Worm (Caenorhabditis elegans) whole organism, young adult: ENCODE results near the gene srx-9.

Experiments
- B0261.1 ChIP-seq: sonication (generic microtip); optimal IDR thresholded peaks from 2 replicates; lab custom pipeline; 2016; ENCODE audit warnings: mild to moderate bottlenecking, missing genetic modification characterization, moderate library complexity, missing compliant biosample characterization
- D2030.7 ChIP-seq: fragments of 200-800 bp; sonication (Bioruptor generic); IDR thresholded peaks from 2 replicates; pipeline ENCODE4 v1.3.6; 2022; ENCODE audit warnings: missing genetic modification reagents, missing genetic modification characterization, missing compliant biosample characterization
- F22D6.2 ChIP-seq: sonication (generic microtip); optimal IDR thresholded peaks from 2 replicates; lab custom pipeline; 2016; ENCODE audit warnings: mild to moderate bottlenecking, missing genetic modification characterization, missing compliant biosample characterization
- F33H1.4 ChIP-seq: fragments of 200-800 bp; sonication (Bioruptor generic); IDR thresholded peaks from 2 replicates; pipeline ENCODE4 v1.3.6; 2022; ENCODE audit warnings: missing genetic modification reagents, missing genetic modification characterization, missing compliant biosample characterization
- F55B11.4 ChIP-seq: sonication (generic microtip); optimal IDR thresholded peaks from 2 replicates; lab custom pipeline; 2016; ENCODE audit warnings: missing compliant biosample characterization, missing genetic modification characterization, borderline replicate concordance; ENCODE audit not compliant: insufficient read depth
- F57A8.1 ChIP-seq: fragments of 200-800 bp; sonication (Bioruptor generic); optimal IDR thresholded peaks from 2 replicates; lab custom pipeline; 2018; ENCODE audit warnings: mild to moderate bottlenecking, missing genetic modification characterization, moderate library complexity, missing compliant biosample characterization
- K12H6.12 ChIP-seq: fragments of 200-800 bp; sonication (Bioruptor generic); optimal IDR thresholded peaks from 2 replicates; lab custom pipeline; 2018; ENCODE audit warnings: mild to moderate bottlenecking, missing genetic modification characterization, missing compliant biosample characterization
- Y67H2A.10 ChIP-seq: fragments of 200-800 bp; sonication (Bioruptor generic); conservative IDR thresholded peaks from 2 replicates; pipeline ENCODE4 v1.3.6; 2022; ENCODE audit warnings: missing genetic modification reagents, missing genetic modification characterization, missing compliant biosample characterization
- Y79H2A.3 ChIP-seq: fragments of 200-800 bp; sonication (Bioruptor generic); conservative IDR thresholded peaks from 2 replicates; pipeline ENCODE4 v1.3.6; 2022; ENCODE audit warnings: missing genetic modification reagents, missing genetic modification characterization, missing compliant biosample characterization
- aptf-2 ChIP-seq: fragments of 200-800 bp; sonication (Bioruptor generic); conservative IDR thresholded peaks from 2 replicates; pipeline ENCODE4 v1.3.6; 2022; ENCODE audit warnings: missing genetic modification reagents, missing genetic modification characterization, missing compliant biosample characterization
- bed-1 ChIP-seq: fragments of 200-800 bp; sonication (Bioruptor generic); IDR thresholded peaks from 2 replicates; pipeline ENCODE4 v1.3.6; 2022; ENCODE audit warnings: missing genetic modification reagents, missing genetic modification characterization, missing compliant biosample characterization
- ccch-3 ChIP-seq: fragments of 200-800 bp; sonication (Bioruptor generic); optimal IDR thresholded peaks from 2 replicates; lab custom pipeline; 2018; ENCODE audit warnings: mild to moderate bottlenecking, missing genetic modification characterization, missing compliant biosample characterization
- cebp-2 ChIP-seq: fragments of 200-800 bp; sonication (Bioruptor generic); IDR thresholded peaks from 2 replicates; pipeline ENCODE4 v1.3.6; 2022; ENCODE audit warnings: missing genetic modification characterization, missing compliant biosample characterization
- ceh-79 ChIP-seq: sonication (generic microtip); optimal IDR thresholded peaks from 2 replicates; lab custom pipeline; 2017; ENCODE audit warnings: mild to moderate bottlenecking, missing genetic modification characterization, missing compliant biosample characterization
- dox-1 ChIP-seq: fragments of 200-800 bp; sonication (Bioruptor generic); IDR thresholded peaks from 2 replicates; pipeline ENCODE4 v1.3.6; 2022; ENCODE audit warnings: missing genetic modification reagents, missing genetic modification characterization, missing compliant biosample characterization
- ekl-4 ChIP-seq: fragments of 200-800 bp; sonication (Bioruptor generic); IDR thresholded peaks from 2 replicates; pipeline ENCODE4 v1.3.6; 2022; ENCODE audit warnings: missing genetic modification reagents, missing genetic modification characterization, missing compliant biosample characterization
- fkh-3 ChIP-seq: sonication (generic microtip); optimal IDR thresholded peaks from 2 replicates; lab custom pipeline; 2016; ENCODE audit warnings: mild to moderate bottlenecking, missing genetic modification characterization, missing compliant biosample characterization
- hlh-12 ChIP-seq: sonication (generic microtip); optimal IDR thresholded peaks from 2 replicates; lab custom pipeline; 2016; ENCODE audit warnings: missing genetic modification characterization, missing compliant biosample characterization
- hlh-26 ChIP-seq: fragments of 200-800 bp; sonication (Bioruptor generic); conservative IDR thresholded peaks from 2 replicates; pipeline ENCODE4 v1.3.6; 2022; ENCODE audit warnings: missing genetic modification reagents, missing genetic modification characterization, missing compliant biosample characterization
- hrde-1 ChIP-seq: sonication (generic microtip); optimal IDR thresholded peaks from 2 replicates; lab custom pipeline; 2016; ENCODE audit warnings: missing genetic modification characterization, mild to moderate bottlenecking, missing compliant biosample characterization, moderate library complexity, missing genotype, missing genetic modification reagents, borderline replicate concordance
- hsf-1 ChIP-seq: fragments of 200-800 bp; sonication (Bioruptor generic); IDR thresholded peaks from 2 replicates; pipeline ENCODE4 v1.3.6; 2022; ENCODE audit warnings: missing genetic modification reagents, missing genetic modification characterization, missing compliant biosample characterization
- let-607 ChIP-seq, 2 experiments: fragments of 200-800 bp in 1 of 2; sonication (Bioruptor generic) in 1 of 2; sonication (generic microtip) in 1 of 2; optimal IDR thresholded peaks; 2 replicates each; lab custom pipeline; 2016 to 2018; ENCODE audit warnings: mild to moderate bottlenecking in 2 of 2, missing compliant biosample characterization in 2 of 2, missing genetic modification characterization in 2 of 2, moderate library complexity in 2 of 2, missing genotype in 1 of 2
- lsy-27 ChIP-seq: sonication (generic microtip); optimal IDR thresholded peaks from 2 replicates; lab custom pipeline; 2017; ENCODE audit warnings: missing genetic modification characterization, mild to moderate bottlenecking, missing compliant biosample characterization, antibody characterized with exemption, missing genotype, borderline replicate concordance; ENCODE audit not compliant: insufficient read depth
- madf-10 ChIP-seq: sonication (generic microtip); optimal IDR thresholded peaks from 2 replicates; lab custom pipeline; 2016; ENCODE audit warnings: mild to moderate bottlenecking, missing genetic modification characterization, missing compliant biosample characterization
- madf-8 ChIP-seq: fragments of 200-800 bp; sonication (Bioruptor generic); conservative IDR thresholded peaks from 2 replicates; pipeline ENCODE4 v1.3.6; 2022; ENCODE audit warnings: missing genetic modification reagents, missing genetic modification characterization, missing compliant biosample characterization
- nhr-179 ChIP-seq: sonication (generic microtip); optimal IDR thresholded peaks from 2 replicates; lab custom pipeline; 2016; ENCODE audit warnings: mild to moderate bottlenecking, missing genetic modification characterization, missing compliant biosample characterization
- nhr-80 ChIP-seq: sonication (generic microtip); optimal IDR thresholded peaks from 2 replicates; lab custom pipeline; 2016; ENCODE audit warnings: missing genetic modification characterization, missing compliant biosample characterization
- repo-1 ChIP-seq: sonication (generic microtip); optimal IDR thresholded peaks from 2 replicates; lab custom pipeline; 2017; ENCODE audit warnings: mild to moderate bottlenecking, missing genetic modification characterization, missing compliant biosample characterization
- somi-1 ChIP-seq: fragments of 200-800 bp; sonication (Bioruptor generic); optimal IDR thresholded peaks from 2 replicates; lab custom pipeline; 2018; ENCODE audit warnings: mild to moderate bottlenecking, missing genetic modification characterization, missing compliant biosample characterization
- tlf-1 ChIP-seq: fragments of 200-800 bp; sonication (Bioruptor generic); optimal IDR thresholded peaks from 2 replicates; lab custom pipeline; 2018; ENCODE audit warnings: mild to moderate bottlenecking, missing genetic modification characterization, missing compliant biosample characterization
- unc-62 ChIP-seq: fragments of 150-350 bp; optimal IDR thresholded peaks from 2 replicates; lab custom pipeline; 2014; ENCODE audit warnings: missing biosample characterization, missing genetic modification reagents, missing genetic modification characterization
- zim-3 ChIP-seq: sonication (generic microtip); optimal IDR thresholded peaks from 2 replicates; lab custom pipeline; 2017; ENCODE audit warnings: mild to moderate bottlenecking, missing genetic modification characterization, moderate library complexity, missing compliant biosample characterization
- ztf-25 ChIP-seq: fragments of 200-800 bp; sonication (Bioruptor generic); IDR thresholded peaks from 2 replicates; pipeline ENCODE4 v1.3.6; 2022; ENCODE audit warnings: missing genetic modification reagents, missing genetic modification characterization, missing compliant biosample characterization

Gene srx-9

DNA sequence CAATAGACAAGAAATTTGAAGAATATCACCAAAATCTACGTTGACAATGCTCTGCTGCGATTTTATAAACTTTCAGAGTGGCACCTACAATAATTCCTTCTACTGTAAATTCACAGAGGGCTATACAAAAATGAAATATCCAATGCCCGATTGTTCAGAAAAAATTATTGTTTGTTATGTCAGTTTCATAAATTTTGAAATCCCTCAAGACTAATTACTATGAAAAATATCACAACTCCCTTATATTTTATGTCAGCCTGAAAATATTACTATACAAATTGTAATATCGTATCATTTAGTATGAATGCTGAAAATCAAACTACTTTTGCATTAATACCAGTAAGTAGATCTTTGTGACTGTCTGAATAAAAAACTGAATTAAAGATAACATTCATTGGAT, 5.3 kb upstream of the srx-9 start, which contains the start of gene srx-60:
Gene srx-60 (plus strand): TSS at position 301 of the 400 bp plus-strand sequence.
- TF ChIP-seq F22D6.2 (no peak), hlh-12 (tag; lab: Kevin White, UChicago) (no peak), madf-8 (GFP tag; lab: Robert Waterston, UW) (no peak), fkh-3 (tag; lab: Kevin White, UChicago) (no peak), hrde-1 (tag; lab: Kevin White, UChicago) (no peak), lsy-27 (tag; lab: Kevin White, UChicago) (no peak), F57A8.1 (GFP tag; lab: Kevin White, UChicago) (no peak), F55B11.4 (tag; lab: Kevin White, UChicago) (no peak), ceh-79 (no peak), zim-3 (tag; lab: Kevin White, UChicago) (no peak), tlf-1 (GFP tag; lab: Kevin White, UChicago) (no peak), B0261.1 (tag; lab: Kevin White, UChicago) (no peak), let-607 (tag; optimal IDR thresholded peaks at IDR 0.05; lab: Kevin White, UChicago) (no peak), unc-62 (GFP tag; lab: Kevin White, UChicago) (no peak), Y67H2A.10 (GFP tag; lab: Robert Waterston, UW) (no peak), hsf-1 (GFP tag; lab: Robert Waterston, UW) (no peak), repo-1 (tag; lab: Kevin White, UChicago) (no peak), cebp-2 (GFP tag; lab: Robert Waterston, UW) (no peak)
- TF ChIP-seq, all 124 proteins: peak for 0

DNA sequence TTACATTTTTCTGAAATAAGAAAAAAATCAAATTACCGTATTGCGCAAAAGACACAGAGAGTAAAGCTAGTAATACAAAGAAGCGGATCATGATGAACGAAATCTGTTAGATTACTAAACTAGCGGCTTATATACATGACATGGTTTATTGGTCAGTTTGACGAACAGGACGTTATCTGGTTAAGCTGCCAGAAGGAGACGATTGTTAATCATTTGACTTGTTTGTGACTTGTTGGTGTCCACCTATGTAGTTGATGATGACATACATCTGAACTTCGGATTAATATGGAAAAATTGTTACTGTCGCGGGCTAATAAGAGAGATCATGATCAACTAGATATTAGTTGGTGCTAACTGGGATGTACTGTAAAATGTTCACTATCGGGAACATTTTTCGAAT, 4.8 kb upstream of the srx-9 start, which contains the start of gene cnc-9:
Gene cnc-9 (minus strand): TSS at position 101 of the 400 bp plus-strand sequence.
- TF ChIP-seq lsy-27 (tag; lab: Kevin White, UChicago) (no peak), Y79H2A.3 (GFP tag; lab: Robert Waterston, UW) (no peak), ekl-4 (GFP tag; lab: Robert Waterston, UW) (no peak), ccch-3 (GFP tag; lab: Kevin White, UChicago) (no peak), hlh-26 (GFP tag; lab: Robert Waterston, UW) (no peak)

DNA sequence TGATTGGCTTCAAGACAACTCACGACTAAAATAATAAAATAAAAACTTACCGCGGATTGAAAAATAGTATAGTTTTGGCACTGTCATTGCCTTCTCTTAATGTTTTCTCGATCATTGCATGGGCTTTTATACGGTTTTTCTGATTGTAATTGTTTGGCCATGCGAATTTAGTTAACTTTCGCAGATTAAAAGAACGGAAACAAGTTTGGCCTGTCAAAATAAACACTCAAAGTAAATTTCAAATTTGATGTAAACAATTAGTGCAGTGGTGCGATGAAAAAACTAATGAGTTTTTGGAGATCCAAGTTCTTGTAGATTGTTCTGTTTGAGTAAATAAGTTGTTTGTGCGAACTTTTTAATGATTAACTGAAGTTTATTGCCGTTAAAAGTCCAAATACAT, 3.9 kb upstream of the srx-9 start, which contains the start of gene gst-41:
Gene gst-41 (minus strand): TSS at position 101 of the 400 bp plus-strand sequence.
- TF ChIP-seq F33H1.4 (GFP tag; lab: Robert Waterston, UW) (no peak), D2030.7 (GFP tag; lab: Robert Waterston, UW) (no peak), lsy-27 (tag; lab: Kevin White, UChicago) (no peak), dox-1 (GFP tag; lab: Robert Waterston, UW) (no peak), nhr-179 (tag; lab: Kevin White, UChicago) (no peak), K12H6.12 (tag; lab: Kevin White, UChicago) (no peak), ceh-79 (no peak), madf-10 (tag; lab: Kevin White, UChicago) (no peak), ztf-25 (GFP tag; lab: Robert Waterston, UW) (no peak), aptf-2 (GFP tag; lab: Robert Waterston, UW) (no peak), bed-1 (GFP tag; lab: Robert Waterston, UW) (no peak)

DNA sequence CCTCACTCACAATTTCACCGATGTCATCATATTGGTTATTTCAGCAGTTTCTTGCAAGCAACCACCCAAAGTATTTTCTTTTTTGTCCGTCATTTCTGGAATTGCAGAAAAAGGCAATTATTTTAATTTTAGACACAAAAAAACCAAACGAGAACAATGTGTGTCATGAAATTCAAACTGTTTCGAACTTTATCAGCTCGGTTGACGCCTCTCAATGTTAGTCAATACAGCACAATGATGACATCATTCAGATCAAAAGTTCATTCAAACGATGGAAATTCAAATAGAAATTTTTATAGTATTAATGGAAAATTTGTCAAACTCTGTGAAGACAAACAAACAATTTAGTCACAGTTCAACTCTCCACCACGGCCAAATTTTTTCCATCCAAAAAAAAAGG, 3.3 kb downstream of the srx-9 start, which contains the start of gene fbxa-105:
Gene fbxa-105 (minus strand): TSS at position 97 of the 400 bp plus-strand sequence.
- no peak for TF ChIP-seq somi-1 (GFP tag; lab: Kevin White, UChicago)
- peak; percentile 34 for TF ChIP-seq nhr-80
